Worm (Caenorhabditis elegans): ENCODE measurements around the gene mpc-1.

The mpc-1 gene

ce11 chrIII:4413099-4413498 lies at the start of gene mpc-1:
Gene mpc-1 (plus strand): TSS chrIII:4413457.
- TF ChIP-seq nhr-80 (tag; optimal IDR thresholded peaks at IDR 0.05) (peak; percentile 52), ceh-27 (GFP tag; optimal IDR thresholded peaks at IDR 0.05) (no peak)

- TF ChIP-seq madf-8 (GFP tag; conservative IDR thresholded peaks at IDR 0.05) (no peak), nhr-179 (tag; optimal IDR thresholded peaks at IDR 0.05) (no peak), snpc-4 (GFP tag; optimal IDR thresholded peaks at IDR 0.05) (no peak), snpc-4 (tag; optimal IDR thresholded peaks at IDR 0.05) (no peak), snpc-1.1 (tag; optimal IDR thresholded peaks at IDR 0.05; ENCODE audit: insufficient read depth) (no peak), Y67H2A.10 (GFP tag; conservative IDR thresholded peaks at IDR 0.05) (no peak), K11D2.4 (GFP tag; IDR thresholded peaks at IDR 0.05) (no peak), F22D6.2 (tag; optimal IDR thresholded peaks at IDR 0.05) (no peak), sea-2 (GFP tag; IDR thresholded peaks at IDR 0.05) (no peak), ceh-58 (GFP tag; IDR thresholded peaks at IDR 0.05) (no peak), lag-1 (GFP tag; IDR thresholded peaks at IDR 0.05) (no peak), ztf-18 (tag; optimal IDR thresholded peaks at IDR 0.05) (no peak), lsl-1 (GFP tag; optimal IDR thresholded peaks at IDR 0.05) (no peak), tbp1 (GFP tag; optimal IDR thresholded peaks at IDR 0.05) (no peak), T26A5.8 (tag; optimal IDR thresholded peaks at IDR 0.05) (no peak), Y79H2A.3 (GFP tag; conservative IDR thresholded peaks at IDR 0.05) (no peak), hmg-20 (GFP tag; IDR thresholded peaks at IDR 0.05) (no peak), B0019.2 (GFP tag; conservative IDR thresholded peaks at IDR 0.05) (no peak), C17E4.6 (GFP tag; IDR thresholded peaks at IDR 0.05) (no peak), cebp-2 (GFP tag; IDR thresholded peaks at IDR 0.05) (no peak), ceh-100 (GFP tag; IDR thresholded peaks at IDR 0.05) (no peak)
Measured at ce11 chrIII:4364974-4365373, 48.3 kb upstream of the mpc-1 start, which contains the start of gene ckb-1. Gene ckb-1 (plus strand): TSS chrIII:4365274.

DNA sequence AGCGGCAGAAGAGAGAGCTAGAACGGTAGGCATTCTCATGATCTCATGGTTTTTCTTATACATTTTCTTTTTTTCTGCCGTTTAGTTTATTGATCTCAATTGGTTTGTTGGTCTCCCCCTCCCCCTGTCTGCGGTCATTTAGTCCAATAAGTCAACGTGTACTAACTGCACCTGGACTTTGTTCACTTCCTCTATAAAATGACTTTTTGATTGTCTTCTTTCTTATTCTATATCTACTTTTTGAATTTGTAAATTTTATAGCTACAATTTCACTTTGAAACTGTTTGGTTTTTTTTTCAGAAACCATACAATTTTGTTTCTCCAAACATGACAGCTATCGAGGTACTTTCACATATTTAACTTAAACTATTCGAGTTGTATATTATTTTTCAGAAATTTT lies 45.6 kb upstream of the mpc-1 start, which contains the start of gene ckb-2:
TSS of gene ckb-2 (plus strand) at position 301 of the 400 bp plus-strand sequence.
- TF ChIP-seq ztf-18 (tag; optimal IDR thresholded peaks at IDR 0.05), result no peak
- no peak for TF ChIP-seq hmg-1.2 (GFP tag; IDR thresholded peaks at IDR 0.05)
- no peak for TF ChIP-seq Y79H2A.3 (GFP tag; conservative IDR thresholded peaks at IDR 0.05)
- no peak for TF ChIP-seq lin-35 (GFP tag; optimal IDR thresholded peaks at IDR 0.05)
- TF ChIP-seq lin-26 (GFP tag; IDR thresholded peaks at IDR 0.05), result no peak
- TF ChIP-seq T26A5.8 (tag; optimal IDR thresholded peaks at IDR 0.05), result no peak
- TF ChIP-seq nhr-27 (tag; optimal IDR thresholded peaks at IDR 0.05), result no peak
- no peak for TF ChIP-seq C17E4.6 (GFP tag; IDR thresholded peaks at IDR 0.05)
- TF ChIP-seq tlf-1 (GFP tag; optimal IDR thresholded peaks at IDR 0.05), result no peak
- no peak for TF ChIP-seq nfyb-1 (GFP tag; IDR thresholded peaks at IDR 0.05)
- TF ChIP-seq attf-3 (GFP tag; conservative IDR thresholded peaks at IDR 0.05), result no peak
- no peak for TF ChIP-seq F39B2.1 (GFP tag; IDR thresholded peaks at IDR 0.05)
- TF ChIP-seq die-1 (tag; optimal IDR thresholded peaks at IDR 0.05), result no peak
- no peak for TF ChIP-seq attf-6 (GFP tag; IDR thresholded peaks at IDR 0.05)
- no peak for TF ChIP-seq attf-5 (GFP tag; optimal IDR thresholded peaks at IDR 0.05)
- no peak for TF ChIP-seq T07F8.4 (tag; optimal IDR thresholded peaks at IDR 0.05)
- no peak for TF ChIP-seq mcd-1 (GFP tag; IDR thresholded peaks at IDR 0.05)
- no peak for TF ChIP-seq zfh-2 (GFP tag; conservative IDR thresholded peaks at IDR 0.05)

Data from whole organism, young adult.